Fruit fly (Drosophila melanogaster): ENCODE measurements around the gene Svip.
A peak's percentile ranks its signal among the peaks of the same experiment; 100 is the strongest.

Gene Svip

dm6 chr3L:9349314-9349733, 9.5 kb upstream of the Svip start, which contains the start of gene PGRP-LF (continued):
- TF ChIP-seq ci (GFP tag; IDR thresholded peaks at IDR 0.05) (peak; percentile 42; the same call in 2 of the 3 replicates), odd (GFP tag; optimal IDR thresholded peaks at IDR 0.05) (peak; percentile 6), grau (tag; optimal IDR thresholded peaks at IDR 0.05) (peak; percentile 30), wek (GFP tag; optimal IDR thresholded peaks at IDR 0.05) (no peak), zen (tag; optimal IDR thresholded peaks at IDR 0.05) (no peak), dati (GFP tag; IDR thresholded peaks at IDR 0.05) (no peak), ham (GFP tag; IDR thresholded peaks at IDR 0.05) (no peak), Dll (GFP tag; IDR thresholded peaks at IDR 0.05; ENCODE audit: partially characterized antibody) (no peak), CG13624 (GFP tag; optimal IDR thresholded peaks at IDR 0.05) (peak; percentile 82), CG6272 (GFP tag; IDR thresholded peaks at IDR 0.05) (no peak), croc (GFP tag; conservative IDR thresholded peaks at IDR 0.05) (no peak), Mad (GFP tag; optimal IDR thresholded peaks at IDR 0.05) (no peak), Elba2 (GFP tag; optimal IDR thresholded peaks at IDR 0.05) (no peak), lab (GFP tag; optimal IDR thresholded peaks at IDR 0.05) (peak; percentile 41), CG6175 (GFP tag; IDR thresholded peaks at IDR 0.05) (no peak), MBD-R2 (GFP tag; IDR thresholded peaks at IDR 0.05) (peak; percentile 9; the same call in 1 of the 2 replicates), Hr51 (GFP tag; optimal IDR thresholded peaks at IDR 0.05) (peak in 1 of 2 experiments; percentile 1), CG17359 (tag; optimal IDR thresholded peaks at IDR 0.05) (peak; percentile 4), sd (tag; optimal IDR thresholded peaks at IDR 0.05) (no peak), CG6813 (GFP tag; optimal IDR thresholded peaks at IDR 0.05) (peak; percentile 5), Rx (GFP tag; IDR thresholded peaks at IDR 0.05) (no peak), CG16779 (GFP tag; IDR thresholded peaks at IDR 0.05) (no peak), row (GFP tag; IDR thresholded peaks at IDR 0.05) (peak; percentile 39; the same call in 1 of the 3 replicates), CG4617 (GFP tag; optimal IDR thresholded peaks at IDR 0.05; ENCODE audit: borderline replicate concordance) (no peak), abd-A (tag; optimal IDR thresholded peaks at IDR 0.05) (peak; percentile 72), Max (GFP tag; optimal IDR thresholded peaks at IDR 0.05) (no peak), cg (GFP tag; optimal IDR thresholded peaks at IDR 0.05) (peak; percentile 12), unpg (GFP tag; optimal IDR thresholded peaks at IDR 0.05) (peak; percentile 21), Nf-YB (GFP tag; optimal IDR thresholded peaks at IDR 0.05) (peak; percentile 58), zen2 (GFP tag; IDR thresholded peaks at IDR 0.05; ENCODE audit: partially characterized antibody) (peak; percentile 37; the same call in 1 of the 3 replicates), seq (GFP tag; IDR thresholded peaks at IDR 0.05) (no peak), Dip3 (GFP tag; optimal IDR thresholded peaks at IDR 0.05) (no peak), dmrt99B (tag; optimal IDR thresholded peaks at IDR 0.05) (peak; percentile 21), Jarid2 (GFP tag; optimal IDR thresholded peaks at IDR 0.05) (peak; percentile 72), CG32767 (GFP tag; IDR thresholded peaks at IDR 0.05) (peak; percentile 35; the same call in 1 of the 2 replicates), lmd (GFP tag; IDR thresholded peaks at IDR 0.05) (no peak), CG2712 (tag; optimal IDR thresholded peaks at IDR 0.05) (no peak), pan (optimal IDR thresholded peaks at IDR 0.05) (no peak), pan (GFP tag; optimal IDR thresholded peaks at IDR 0.05 in 1 of 2, IDR thresholded peaks at IDR 0.05 in 1 of 2) (peak in 1 of 2 experiments; percentile 5), NFAT (GFP tag; IDR thresholded peaks at IDR 0.05) (peak; percentile 21; the same call in 1 of the 2 replicates), en (GFP tag; optimal IDR thresholded peaks at IDR 0.05) (no peak), Hr78 (GFP tag; optimal IDR thresholded peaks at IDR 0.05) (no peak), CG7556 (GFP tag; optimal IDR thresholded peaks at IDR 0.05) (no peak), onecut (GFP tag; IDR thresholded peaks at IDR 0.05) (no peak), CG34224 (GFP tag; IDR thresholded peaks at IDR 0.05; ENCODE audit: partially characterized antibody) (peak; percentile 14; the same call in 1 of the 3 replicates), da (GFP tag; optimal IDR thresholded peaks at IDR 0.05) (no peak), CG14050 (GFP tag; IDR thresholded peaks at IDR 0.05) (no peak), CG7839 (tag; optimal IDR thresholded peaks at IDR 0.05) (peak; percentile 42), Rfx (GFP tag; IDR thresholded peaks at IDR 0.05) (peak; percentile 53), CG18599 (GFP tag; optimal IDR thresholded peaks at IDR 0.05) (peak; percentile 33)
